Worm (Caenorhabditis elegans): Measurements from ENCODE around the gene T19H5.4.

T19H5.4 gene

DNA sequence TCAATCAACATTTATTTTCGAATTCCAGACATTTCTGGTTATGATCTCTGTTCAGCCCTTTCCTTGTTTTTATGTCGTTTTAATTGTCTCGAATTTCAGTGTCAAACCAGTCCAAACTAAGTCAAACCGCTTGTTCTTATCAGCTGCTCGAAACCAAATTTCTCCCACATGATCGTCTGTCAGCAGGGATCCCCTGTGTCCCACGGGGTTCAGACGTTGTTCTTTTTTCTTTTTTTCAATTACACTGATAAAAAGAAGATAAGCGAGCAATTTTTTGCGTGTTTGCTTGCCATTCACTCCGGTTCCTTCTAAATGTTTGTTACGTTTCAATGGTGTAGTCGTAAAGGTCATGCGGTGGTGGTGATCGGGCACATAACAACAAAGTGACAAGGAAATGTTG lies 14.8 kb upstream of the T19H5.4 start (continued):
- TF ChIP-seq nhr-11 (tag; optimal IDR thresholded peaks at IDR 0.05) (peak; percentile 72), php-3 (GFP tag; IDR thresholded peaks at IDR 0.05) (peak; percentile 74), T20F7.1 (GFP tag; optimal IDR thresholded peaks at IDR 0.05) (peak; percentile 12), tra-1 (GFP tag; IDR thresholded peaks at IDR 0.05) (peak; percentile 81), nhr-237 (tag; optimal IDR thresholded peaks at IDR 0.05) (no peak), nhr-10 (tag; optimal IDR thresholded peaks at IDR 0.05) (peak; percentile 60), nhr-77 (tag; optimal IDR thresholded peaks at IDR 0.05) (peak; percentile 68), nhr-102 (tag; optimal IDR thresholded peaks at IDR 0.05) (peak; percentile 63), hlh-11 (tag; optimal IDR thresholded peaks at IDR 0.05) (peak; percentile 87), nhr-6 (tag; optimal IDR thresholded peaks at IDR 0.05) (peak; percentile 91), ces-1 (GFP tag; optimal IDR thresholded peaks at IDR 0.05) (no peak), lin-38 (GFP tag; IDR thresholded peaks at IDR 0.05) (no peak), nhr-76 (tag; optimal IDR thresholded peaks at IDR 0.05) (no peak), nhr-48 (tag; optimal IDR thresholded peaks at IDR 0.05) (peak; percentile 66), unc-62 (GFP tag; optimal IDR thresholded peaks at IDR 0.05 in 1 of 2) (peak in 1 of 2 experiments; percentile 55), unc-62 (tag; optimal IDR thresholded peaks at IDR 0.05) (no peak)

DNA sequence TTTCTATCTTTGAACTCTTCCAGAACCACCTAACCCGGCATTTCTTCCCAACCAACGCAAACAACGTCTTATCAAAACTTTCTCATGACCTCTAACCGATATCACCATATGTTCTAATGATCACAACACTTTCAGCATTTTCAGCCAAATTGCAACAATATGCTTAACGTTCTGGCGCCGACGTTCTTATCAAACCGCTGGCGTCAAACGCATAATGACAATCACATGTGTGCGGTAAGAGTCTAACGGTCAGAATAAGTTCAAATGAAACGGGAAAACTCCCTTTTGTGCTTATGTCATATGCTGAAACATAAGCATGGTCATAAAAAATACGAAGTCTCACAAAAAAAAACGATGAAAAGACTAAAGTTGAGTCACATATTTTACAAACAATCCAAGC lies 13.7 kb upstream of the T19H5.4 start:
- TF ChIP-seq dpl-1 (GFP tag; optimal IDR thresholded peaks at IDR 0.05), result no peak
- no peak for TF ChIP-seq zfp-3 (GFP tag; conservative IDR thresholded peaks at IDR 0.05)
- no peak for TF ChIP-seq nhr-6 (tag; optimal IDR thresholded peaks at IDR 0.05)
- TF ChIP-seq unc-62 (GFP tag; optimal IDR thresholded peaks at IDR 0.05 in 1 of 2), result peak in 1 of 2 experiments; percentile 62
- no peak for TF ChIP-seq unc-62 (tag; optimal IDR thresholded peaks at IDR 0.05)
- TF ChIP-seq nhr-28 (tag; optimal IDR thresholded peaks at IDR 0.05), result peak; percentile 92
- no peak for TF ChIP-seq pha-4 (GFP tag; IDR thresholded peaks at IDR 0.05)
- TF ChIP-seq pha-4 (tag; optimal IDR thresholded peaks at IDR 0.05), result peak; percentile 44
- TF ChIP-seq dve-1 (tag; optimal IDR thresholded peaks at IDR 0.05; ENCODE audit: insufficient read depth), result peak; percentile 96
- peak; percentile 95 for TF ChIP-seq hlh-11 (tag; optimal IDR thresholded peaks at IDR 0.05)
- TF ChIP-seq saeg-2 (GFP tag; IDR thresholded peaks at IDR 0.05), result no peak
- TF ChIP-seq nhr-10 (tag; optimal IDR thresholded peaks at IDR 0.05), result peak; percentile 24
- peak in 1 of 2 experiments; percentile 25 for TF ChIP-seq mdl-1 (tag; optimal IDR thresholded peaks at IDR 0.05)
- no peak for TF ChIP-seq egl-43 (GFP tag; IDR thresholded peaks at IDR 0.05)
- no peak for TF ChIP-seq ztf-11 (tag; optimal IDR thresholded peaks at IDR 0.05)
- peak; percentile 85 for TF ChIP-seq lin-1 (GFP tag; IDR thresholded peaks at IDR 0.05)
- no peak for TF ChIP-seq ZK337.2 (GFP tag; IDR thresholded peaks at IDR 0.05)
- TF ChIP-seq gei-8 (GFP tag; optimal IDR thresholded peaks at IDR 0.05), result peak; percentile 62
- TF ChIP-seq zip-2 (tag; optimal IDR thresholded peaks at IDR 0.05), result no peak
- no peak for TF ChIP-seq duxl-1 (tag; optimal IDR thresholded peaks at IDR 0.05; ENCODE audit: poor library complexity)
- TF ChIP-seq aly-2 (tag; optimal IDR thresholded peaks at IDR 0.05), result no peak
- no peak for TF ChIP-seq ceh-62 (tag; optimal IDR thresholded peaks at IDR 0.05)
- TF ChIP-seq ZK546.5 (tag; optimal IDR thresholded peaks at IDR 0.05), result no peak
- TF ChIP-seq nhr-11 (tag; optimal IDR thresholded peaks at IDR 0.05), result peak; percentile 12
- peak; percentile 86 for TF ChIP-seq hlh-30 (tag; optimal IDR thresholded peaks at IDR 0.05; ENCODE audit: insufficient read depth)
- peak; percentile 55 for TF ChIP-seq T20F7.1 (GFP tag; optimal IDR thresholded peaks at IDR 0.05)
- peak in 1 of 2 experiments; percentile 49 for TF ChIP-seq daf-16 (GFP tag; optimal IDR thresholded peaks at IDR 0.05)
- TF ChIP-seq daf-16 (tag; optimal IDR thresholded peaks at IDR 0.05), result peak; percentile 96
- peak; percentile 98 for TF ChIP-seq dmd-6 (GFP tag; IDR thresholded peaks at IDR 0.05)
- peak; percentile 83 for TF ChIP-seq nhr-102 (tag; optimal IDR thresholded peaks at IDR 0.05)
- peak; percentile 86 for TF ChIP-seq nhr-41 (GFP tag; IDR thresholded peaks at IDR 0.05)
- TF ChIP-seq nhr-42 (GFP tag; IDR thresholded peaks at IDR 0.05), result no peak
- TF ChIP-seq lin-39 (tag; optimal IDR thresholded peaks at IDR 0.05), result no peak
- peak in 1 of 2 experiments; percentile 41 for TF ChIP-seq lsy-2 (tag; optimal IDR thresholded peaks at IDR 0.05)
- TF ChIP-seq mdt-29 (GFP tag; IDR thresholded peaks at IDR 0.05), result peak; percentile 93
- peak; percentile 52 for TF ChIP-seq mes-2 (tag; optimal IDR thresholded peaks at IDR 0.05; ENCODE audit: poor library complexity, severe bottlenecking)
- TF ChIP-seq hif-1 (tag; optimal IDR thresholded peaks at IDR 0.05), result peak in 1 of 2 experiments; percentile 49
- peak; percentile 82 for TF ChIP-seq fos-1 (tag; optimal IDR thresholded peaks at IDR 0.05)
- peak; percentile 88 for TF ChIP-seq tra-1 (GFP tag; IDR thresholded peaks at IDR 0.05)
- TF ChIP-seq pqm-1 (tag; optimal IDR thresholded peaks at IDR 0.05), result peak; percentile 81
- TF ChIP-seq skn-1 (tag; optimal IDR thresholded peaks at IDR 0.05), result no peak
- no peak for TF ChIP-seq arid-1 (GFP tag; conservative IDR thresholded peaks at IDR 0.05)

Data from whole organism, L4 larva.